Worm (Caenorhabditis elegans): Measurements from ENCODE around the gene C06C3.12.

ce11 chrII:9358230-9358629, 16.7 kb upstream of the C06C3.12 start, which contains the start of gene mel-11:
- TF ChIP-seq flt-1 (GFP tag; IDR thresholded peaks at IDR 0.05) (no peak), ref-1 (GFP tag; conservative IDR thresholded peaks at IDR 0.05) (no peak), ztf-29 (GFP tag; IDR thresholded peaks at IDR 0.05) (no peak), klf-2 (GFP tag; conservative IDR thresholded peaks at IDR 0.05) (no peak)
